Worm (Caenorhabditis elegans): ENCODE measurements around the gene mrps-25.

mrps-25 gene

DNA sequence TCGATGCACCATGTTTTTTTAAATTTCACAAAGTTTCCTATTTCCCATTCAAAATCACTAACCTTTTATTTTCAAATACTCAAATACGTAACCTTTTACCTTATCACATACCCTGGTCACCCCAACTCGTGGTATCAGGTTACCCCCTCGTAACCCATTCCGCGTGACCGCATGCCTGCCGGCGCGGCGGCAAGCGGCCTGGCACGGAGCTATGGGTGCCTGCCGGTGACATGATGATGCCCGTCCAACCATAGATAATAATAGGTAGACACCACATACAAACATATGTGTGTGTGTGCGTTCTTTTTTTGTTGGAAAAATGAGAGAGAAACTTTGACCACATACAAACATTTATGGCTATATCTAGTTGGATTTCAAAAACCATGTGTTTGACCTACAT lies 8.9 kb downstream of the mrps-25 start (continued):
- peak; percentile 9 for TF ChIP-seq duxl-1 (tag; optimal IDR thresholded peaks at IDR 0.05; ENCODE audit: poor library complexity)
- TF ChIP-seq nhr-48 (tag; optimal IDR thresholded peaks at IDR 0.05) = peak; percentile 32
- no peak for TF ChIP-seq lin-29 (GFP tag; IDR thresholded peaks at IDR 0.05)

- TF ChIP-seq spr-1 (tag; optimal IDR thresholded peaks at IDR 0.05) (peak; percentile 87), nhr-111 (GFP tag; optimal IDR thresholded peaks at IDR 0.05) (peak; percentile 41), arid-1 (GFP tag; conservative IDR thresholded peaks at IDR 0.05) (peak; percentile 65), nhr-41 (GFP tag; IDR thresholded peaks at IDR 0.05) (0 out of 2 replicates have a peak, but pooled peaks have one; percentile 27), jun-1 (tag; optimal IDR thresholded peaks at IDR 0.05) (no peak), dmd-8 (GFP tag; IDR thresholded peaks at IDR 0.05) (peak; percentile 60; the same call in 1 of the 2 replicates), spr-3 (GFP tag; optimal IDR thresholded peaks at IDR 0.05) (peak; percentile 2), dve-1 (tag; optimal IDR thresholded peaks at IDR 0.05; ENCODE audit: insufficient read depth) (peak; percentile 53), Y105C5A.15 (GFP tag; IDR thresholded peaks at IDR 0.05) (no peak), mes-2 (tag; optimal IDR thresholded peaks at IDR 0.05; ENCODE audit: poor library complexity, severe bottlenecking) (peak; percentile 30), rbr-2 (tag; optimal IDR thresholded peaks at IDR 0.05) (peak; percentile 35), nhr-102 (tag; optimal IDR thresholded peaks at IDR 0.05) (peak; percentile 35), zip-2 (tag; optimal IDR thresholded peaks at IDR 0.05) (no peak), F10B5.3 (tag; optimal IDR thresholded peaks at IDR 0.05) (no peak), F26F4.8 (GFP tag; conservative IDR thresholded peaks at IDR 0.05) (no peak), ceh-82 (tag; optimal IDR thresholded peaks at IDR 0.05) (no peak), mdl-1 (tag; optimal IDR thresholded peaks at IDR 0.05) (peak; percentile 11 to 56), dmd-9 (GFP tag; IDR thresholded peaks at IDR 0.05) (no peak), aly-2 (tag; optimal IDR thresholded peaks at IDR 0.05) (no peak), nhr-48 (tag; optimal IDR thresholded peaks at IDR 0.05) (peak; percentile 65), ceh-62 (tag; optimal IDR thresholded peaks at IDR 0.05) (no peak), dmd-6 (GFP tag; IDR thresholded peaks at IDR 0.05) (peak; percentile 41; the same call in 1 of the 2 replicates), hif-1 (tag; optimal IDR thresholded peaks at IDR 0.05) (peak in 1 of 2 experiments; percentile 92), duxl-1 (tag; optimal IDR thresholded peaks at IDR 0.05; ENCODE audit: poor library complexity) (no peak), aha-1 (tag) (peak; percentile 94), lin-13 (GFP tag; optimal IDR thresholded peaks at IDR 0.05) (no peak), lin-39 (tag; optimal IDR thresholded peaks at IDR 0.05) (no peak), pha-4 (GFP tag; IDR thresholded peaks at IDR 0.05) (peak; percentile 67; the same call in 1 of the 2 replicates), pha-4 (tag; optimal IDR thresholded peaks at IDR 0.05) (no peak), lin-15B (tag; optimal IDR thresholded peaks at IDR 0.05) (no peak), nhr-28 (tag; optimal IDR thresholded peaks at IDR 0.05) (peak; percentile 52), hlh-30 (tag; optimal IDR thresholded peaks at IDR 0.05; ENCODE audit: insufficient read depth) (peak; percentile 62), F49E8.2 (tag; optimal IDR thresholded peaks at IDR 0.05; ENCODE audit: borderline replicate concordance) (no peak), nhr-77 (tag; optimal IDR thresholded peaks at IDR 0.05) (peak; percentile 55), php-3 (GFP tag; IDR thresholded peaks at IDR 0.05) (peak; percentile 67), nhr-10 (tag; optimal IDR thresholded peaks at IDR 0.05) (no peak), set-16 (GFP tag; IDR thresholded peaks at IDR 0.05) (peak; percentile 99), ctbp-1 (GFP tag; IDR thresholded peaks at IDR 0.05) (peak; percentile 65), tag-97 (GFP tag; IDR thresholded peaks at IDR 0.05) (0 out of 2 replicates have a peak, but pooled peaks have one; percentile 33), mxl-3 (GFP tag; optimal IDR thresholded peaks at IDR 0.05) (peak; percentile 8), madf-9 (GFP tag; conservative IDR thresholded peaks at IDR 0.05) (peak; percentile 95), zip-11 (GFP tag; IDR thresholded peaks at IDR 0.05) (no peak), ZK546.5 (tag; optimal IDR thresholded peaks at IDR 0.05) (no peak), nhr-25 (tag; optimal IDR thresholded peaks at IDR 0.05; ENCODE audit: borderline replicate concordance, insufficient read depth) (no peak), lin-1 (GFP tag; IDR thresholded peaks at IDR 0.05) (peak; percentile 51; the same call in 1 of the 2 replicates), egl-43 (GFP tag; IDR thresholded peaks at IDR 0.05) (peak; percentile 80), hlh-11 (tag; optimal IDR thresholded peaks at IDR 0.05) (peak; percentile 95)
These were observed 10.7 kb downstream of the mrps-25 start, which contains the start of gene znf-782 for ce11 chrIV:1067430-1067829. znf-782 (minus strand) TSS chrIV:1067525.
